Worm (Caenorhabditis elegans) whole organism, late embryonic: ENCODE results near the gene syf-2.

Experiments
- ahr-1 ChIP-seq: sonication (generic microtip); optimal IDR thresholded peaks from 2 replicates; lab custom pipeline; 2016; ENCODE audit warnings: missing genetic modification characterization, missing compliant biosample characterization
- ceh-31 ChIP-seq: sonication (generic microtip); optimal IDR thresholded peaks from 2 replicates; lab custom pipeline; 2016; ENCODE audit warnings: missing genetic modification characterization, missing compliant biosample characterization
- rnt-1 ChIP-seq: sonication (generic microtip); optimal IDR thresholded peaks from 2 replicates; lab custom pipeline; 2016; ENCODE audit warnings: missing genetic modification characterization, missing compliant biosample characterization

DNA sequence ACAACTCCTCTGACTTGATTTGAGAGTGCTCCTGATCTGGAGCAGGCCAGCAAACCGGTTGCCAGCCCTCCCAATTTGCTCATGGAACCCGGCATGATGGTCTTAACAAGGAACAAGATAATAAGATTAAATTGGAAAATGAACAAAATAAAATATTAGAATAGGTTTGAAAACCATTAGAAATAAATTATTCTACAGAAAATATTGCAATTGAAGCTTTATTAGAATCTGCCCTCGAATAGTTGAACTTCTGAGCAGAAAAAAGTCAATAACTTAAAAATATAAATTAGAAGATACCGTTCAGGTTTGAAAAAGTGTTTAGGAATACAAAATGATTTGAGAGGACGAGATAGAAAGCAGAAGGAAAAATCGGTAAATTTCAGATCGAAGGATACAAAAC, 3.2 kb downstream of the syf-2 start, which contains the start of gene nuo-4:
- TF ChIP-seq rnt-1 (no peak), ahr-1 (tag; lab: Kevin White, UChicago) (no peak), ceh-31 (tag; lab: Kevin White, UChicago) (no peak)
